Worm (Caenorhabditis elegans): ENCODE data around the gene T11F9.1.

T11F9.1 gene

ce11 chrV:11412125-11412524 lies 47.2 kb upstream of the T11F9.1 start (continued):
- no peak for TF ChIP-seq egl-18 (GFP tag; IDR thresholded peaks at IDR 0.05)
- TF ChIP-seq tbp1 (GFP tag; optimal IDR thresholded peaks at IDR 0.05), result peak; percentile 87
- peak; percentile 66 for TF ChIP-seq snpc-1.1 (tag; optimal IDR thresholded peaks at IDR 0.05; ENCODE audit: insufficient read depth)
- TF ChIP-seq die-1 (tag; optimal IDR thresholded peaks at IDR 0.05), result peak; percentile 58
- TF ChIP-seq let-607 (tag; optimal IDR thresholded peaks at IDR 0.05), result peak in 1 of 2 experiments; percentile 18
- TF ChIP-seq sptf-2 (GFP tag; optimal IDR thresholded peaks at IDR 0.05), result no peak

DNA sequence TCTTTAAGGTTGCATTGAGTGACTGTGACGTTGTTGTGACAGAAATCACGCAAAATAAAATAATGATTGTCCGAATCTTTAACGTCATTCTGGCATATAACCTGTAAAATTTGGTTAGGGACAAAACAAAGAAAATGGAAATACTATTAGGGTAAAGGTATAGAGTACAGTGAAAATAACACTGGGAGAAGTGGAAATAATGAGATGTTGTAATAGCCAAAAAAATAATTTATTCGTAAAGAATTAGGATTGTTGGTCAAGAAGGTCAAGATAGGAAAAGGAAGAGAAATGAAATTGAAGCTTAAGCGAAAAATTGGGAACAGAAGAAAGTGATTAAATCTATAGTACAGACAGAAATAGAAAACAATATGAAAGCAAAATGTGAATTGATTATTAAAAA lies 44.3 kb upstream of the T11F9.1 start, which contains the start of gene deg-3:
TSS of gene deg-3 (minus strand) at position 101 of the 400 bp plus-strand sequence.
- TF ChIP-seq efl-1 (GFP tag; optimal IDR thresholded peaks at IDR 0.05) (no peak), F10E7.11 (tag; optimal IDR thresholded peaks at IDR 0.05) (no peak), nfyb-1 (GFP tag; IDR thresholded peaks at IDR 0.05) (no peak)

DNA sequence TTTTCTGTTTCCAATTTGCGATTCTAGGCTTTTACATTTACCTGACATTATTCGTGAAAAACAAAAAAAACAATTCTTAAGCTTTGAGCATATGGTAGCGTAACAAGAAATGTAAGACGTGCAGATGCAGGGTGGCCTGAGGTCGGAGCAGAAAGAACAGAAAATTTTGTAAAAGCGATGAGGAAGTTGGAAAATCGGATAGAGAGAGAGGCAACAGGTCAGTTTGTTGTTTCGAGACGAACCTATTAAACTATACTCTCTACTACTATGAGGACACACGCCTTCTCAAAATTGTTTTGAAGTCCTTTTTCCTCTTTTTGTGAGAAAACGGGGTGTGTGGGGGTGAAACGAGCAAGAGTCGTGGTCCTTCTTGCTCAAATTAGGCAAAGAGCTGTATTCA lies 37.8 kb upstream of the T11F9.1 start, which contains the start of gene des-2:
TSS of gene des-2 (minus strand) at position 101 of the 400 bp plus-strand sequence.
- no peak for TF ChIP-seq hlh-12 (tag; optimal IDR thresholded peaks at IDR 0.05)
- TF ChIP-seq B0035.1 (tag; optimal IDR thresholded peaks at IDR 0.05), result no peak
- TF ChIP-seq unc-130 (GFP tag; optimal IDR thresholded peaks at IDR 0.05), result no peak
- TF ChIP-seq snpc-1.1 (tag; optimal IDR thresholded peaks at IDR 0.05; ENCODE audit: insufficient read depth), result no peak
- TF ChIP-seq Y53G8AR.9 (GFP tag; conservative IDR thresholded peaks at IDR 0.05), result no peak
- TF ChIP-seq ztf-25 (GFP tag; IDR thresholded peaks at IDR 0.05), result no peak
- no peak for TF ChIP-seq F55B11.4 (tag; optimal IDR thresholded peaks at IDR 0.05; ENCODE audit: borderline replicate concordance, insufficient read depth)
- no peak for TF ChIP-seq lin-35 (GFP tag; optimal IDR thresholded peaks at IDR 0.05)
- no peak for TF ChIP-seq cebp-1 (GFP tag; IDR thresholded peaks at IDR 0.05)
- no peak for TF ChIP-seq cebp-1 (tag; optimal IDR thresholded peaks at IDR 0.05)
- TF ChIP-seq lin-54 (GFP tag; optimal IDR thresholded peaks at IDR 0.05), result no peak
- no peak for TF ChIP-seq ceh-40 (GFP tag; IDR thresholded peaks at IDR 0.05)
- TF ChIP-seq nhr-90 (tag; optimal IDR thresholded peaks at IDR 0.05), result no peak
- TF ChIP-seq efl-1 (GFP tag; optimal IDR thresholded peaks at IDR 0.05), result no peak

- TF ChIP-seq ztf-3 (GFP tag; optimal IDR thresholded peaks at IDR 0.05), result no peak
- TF ChIP-seq snpc-1.1 (tag; optimal IDR thresholded peaks at IDR 0.05; ENCODE audit: insufficient read depth), result no peak
- TF ChIP-seq hlh-26 (GFP tag; conservative IDR thresholded peaks at IDR 0.05), result no peak
- TF ChIP-seq F37B4.10 (GFP tag; IDR thresholded peaks at IDR 0.05), result no peak
- no peak for TF ChIP-seq nfya-1 (tag; optimal IDR thresholded peaks at IDR 0.05; ENCODE audit: borderline replicate concordance, insufficient read depth)
- TF ChIP-seq him-1 (tag; optimal IDR thresholded peaks at IDR 0.05), result no peak
- no peak for TF ChIP-seq ets-4 (GFP tag; optimal IDR thresholded peaks at IDR 0.05)
Measured at ce11 chrV:11424565-11424964, 34.8 kb upstream of the T11F9.1 start, which contains the start of gene T26H10.2. Gene T26H10.2 (minus strand): TSS chrV:11424665.

- TF ChIP-seq ccch-3 (GFP tag; optimal IDR thresholded peaks at IDR 0.05) (no peak), B0019.2 (GFP tag; conservative IDR thresholded peaks at IDR 0.05) (no peak), attf-6 (GFP tag; IDR thresholded peaks at IDR 0.05) (no peak), B0336.3 (GFP tag; IDR thresholded peaks at IDR 0.05) (no peak), snpc-4 (GFP tag; optimal IDR thresholded peaks at IDR 0.05) (no peak), snpc-4 (tag; optimal IDR thresholded peaks at IDR 0.05) (no peak), lsy-27 (tag; optimal IDR thresholded peaks at IDR 0.05; ENCODE audit: borderline replicate concordance, insufficient read depth) (no peak), hlh-12 (tag; optimal IDR thresholded peaks at IDR 0.05) (no peak), lin-35 (GFP tag; optimal IDR thresholded peaks at IDR 0.05) (no peak), Y79H2A.3 (GFP tag; conservative IDR thresholded peaks at IDR 0.05) (no peak), D2030.7 (GFP tag; IDR thresholded peaks at IDR 0.05) (no peak)
Measured at ce11 chrV:11428728-11429127, 30.6 kb upstream of the T11F9.1 start.

Data from whole organism, young adult.